Worm (Caenorhabditis elegans): Measurements from ENCODE around the gene glb-5.
A peak's percentile ranks its signal among the peaks of the same experiment; 100 is the strongest.

Gene glb-5

ce11 chrV:5581312-5581711, 22.6 kb downstream of the glb-5 start, which contains the start of gene klc-2:
klc-2 (minus strand) TSS chrV:5581412.
- TF ChIP-seq nhr-237 (tag; optimal IDR thresholded peaks at IDR 0.05) (no peak), ceh-90 (tag; optimal IDR thresholded peaks at IDR 0.05) (no peak), nhr-28 (tag; optimal IDR thresholded peaks at IDR 0.05) (no peak), isw-1 (GFP tag; IDR thresholded peaks at IDR 0.05) (no peak), sup-37 (GFP tag; optimal IDR thresholded peaks at IDR 0.05) (no peak), unc-62 (GFP tag; optimal IDR thresholded peaks at IDR 0.05) (no peak), xbp-1 (tag; optimal IDR thresholded peaks at IDR 0.05) (no peak), dpl-1 (GFP tag; optimal IDR thresholded peaks at IDR 0.05) (no peak), mab-9 (GFP tag; IDR thresholded peaks at IDR 0.05) (no peak), aly-2 (tag; optimal IDR thresholded peaks at IDR 0.05) (no peak), lin-13 (GFP tag; optimal IDR thresholded peaks at IDR 0.05) (no peak), swsn-7 (tag; optimal IDR thresholded peaks at IDR 0.05) (no peak), lin-39 (tag; optimal IDR thresholded peaks at IDR 0.05) (no peak), C34B4.2 (tag; optimal IDR thresholded peaks at IDR 0.05) (no peak), elt-2 (tag; optimal IDR thresholded peaks at IDR 0.05) (no peak), jun-1 (tag; optimal IDR thresholded peaks at IDR 0.05) (no peak), fkh-10 (GFP tag; optimal IDR thresholded peaks at IDR 0.05) (no peak), snu-23 (GFP tag; optimal IDR thresholded peaks at IDR 0.05) (no peak), C16A3.4 (tag; optimal IDR thresholded peaks at IDR 0.05) (no peak)

ce11 chrV:5582308-5582707, 23.6 kb downstream of the glb-5 start:
- TF ChIP-seq ceh-8 (GFP tag; optimal IDR thresholded peaks at IDR 0.05) (no peak), aly-2 (tag; optimal IDR thresholded peaks at IDR 0.05) (no peak), zip-4 (GFP tag; optimal IDR thresholded peaks at IDR 0.05) (no peak), ces-1 (GFP tag; optimal IDR thresholded peaks at IDR 0.05) (peak; percentile 5), fkh-10 (GFP tag; optimal IDR thresholded peaks at IDR 0.05) (peak; percentile 3), nhr-28 (tag; optimal IDR thresholded peaks at IDR 0.05) (no peak), tbx-2 (tag; optimal IDR thresholded peaks at IDR 0.05) (no peak), blmp-1 (tag; optimal IDR thresholded peaks at IDR 0.05) (no peak), ztf-4 (tag; optimal IDR thresholded peaks at IDR 0.05) (no peak), efl-1 (optimal IDR thresholded peaks at IDR 0.05) (no peak), efl-1 (GFP tag; optimal IDR thresholded peaks at IDR 0.05 in 1 of 2) (peak in 1 of 2 experiments; percentile 88), ceh-82 (tag; optimal IDR thresholded peaks at IDR 0.05) (peak in 1 of 3 experiments; percentile 20), lin-14 (GFP tag; optimal IDR thresholded peaks at IDR 0.05) (peak; percentile 63), mep-1 (tag; optimal IDR thresholded peaks at IDR 0.05) (no peak)

- TF ChIP-seq elt-2 (tag; optimal IDR thresholded peaks at IDR 0.05) (no peak), pax-3 (tag; optimal IDR thresholded peaks at IDR 0.05) (no peak), blmp-1 (tag; optimal IDR thresholded peaks at IDR 0.05) (no peak), unc-30 (tag; optimal IDR thresholded peaks at IDR 0.05) (no peak), aly-2 (tag; optimal IDR thresholded peaks at IDR 0.05) (no peak), dpl-1 (GFP tag; optimal IDR thresholded peaks at IDR 0.05) (no peak), snu-23 (GFP tag; optimal IDR thresholded peaks at IDR 0.05) (no peak), hlh-17 (GFP tag; optimal IDR thresholded peaks at IDR 0.05; ENCODE audit: borderline replicate concordance) (no peak), fkh-8 (tag; optimal IDR thresholded peaks at IDR 0.05) (no peak)
Measured at ce11 chrV:5582860-5583259, 24.2 kb downstream of the glb-5 start.

ce11 chrV:5584293-5584776, 25.6 kb downstream of the glb-5 start, which contains the start of gene pas-6:
pas-6 (minus strand) TSS chrV:5584343.
- TF ChIP-seq C16A3.4 (tag; optimal IDR thresholded peaks at IDR 0.05) (peak; percentile 48), skn-1 (tag; optimal IDR thresholded peaks at IDR 0.05) (peak; percentile 90), tlp-1 (tag; optimal IDR thresholded peaks at IDR 0.05) (no peak), mep-1 (tag; optimal IDR thresholded peaks at IDR 0.05) (peak; percentile 55), egl-27 (tag; optimal IDR thresholded peaks at IDR 0.05) (no peak), lsy-2 (tag; optimal IDR thresholded peaks at IDR 0.05) (peak; percentile 93 to 98), dsc-1 (tag; optimal IDR thresholded peaks at IDR 0.05) (no peak), blmp-1 (tag; optimal IDR thresholded peaks at IDR 0.05) (peak; percentile 66), nhr-71 (tag; optimal IDR thresholded peaks at IDR 0.05) (peak; percentile 18), dpl-1 (GFP tag; optimal IDR thresholded peaks at IDR 0.05) (peak; percentile 28 to 76 (median 52)), efl-1 (optimal IDR thresholded peaks at IDR 0.05) (peak; percentile 52 to 63), efl-1 (GFP tag; optimal IDR thresholded peaks at IDR 0.05 in 1 of 2) (peak; percentile 67 to 93), ceh-82 (tag; optimal IDR thresholded peaks at IDR 0.05) (peak in 1 of 3 experiments; percentile 27), snu-23 (GFP tag; optimal IDR thresholded peaks at IDR 0.05) (peak; percentile 48), lin-35 (GFP tag; optimal IDR thresholded peaks at IDR 0.05) (peak; percentile 56 to 76), F16B12.6 (tag; optimal IDR thresholded peaks at IDR 0.05) (peak; percentile 85)
